Fruit fly (Drosophila melanogaster) whole organism, pupa: Measurements from ENCODE around the gene CG6051.

Source experiments
- CG10348 ChIP-seq: fragments of 200-800 bp; sonication (Bioruptor generic); IDR thresholded peaks from 2 replicates; pipeline ENCODE4 v1.3.6; 2022; ENCODE audit warnings: missing biosample characterization, missing genetic modification characterization
- CG12605 ChIP-seq: fragments of 200-800 bp; sonication (Bioruptor generic); IDR thresholded peaks from 2 replicates; pipeline ENCODE4 v1.3.6; 2022; ENCODE audit warnings: missing biosample characterization, missing genetic modification characterization
- CG13204 ChIP-seq: fragments of 200-800 bp; sonication (Bioruptor generic); optimal IDR thresholded peaks from 2 replicates; lab custom pipeline; 2018; ENCODE audit warnings: missing biosample characterization, mild to moderate bottlenecking, missing genetic modification characterization, moderate library complexity
- CG14655 ChIP-seq: fragments of 200-800 bp; sonication (Bioruptor generic); optimal IDR thresholded peaks from 3 replicates; lab custom pipeline; 2017; ENCODE audit warnings: mild to moderate bottlenecking, missing biosample characterization, missing genetic modification reagents, missing genetic modification characterization
- CG15710 ChIP-seq: fragments of 200-800 bp; sonication (Bioruptor generic); optimal IDR thresholded peaks from 2 replicates; lab custom pipeline; 2018; ENCODE audit warnings: missing biosample characterization, mild to moderate bottlenecking, missing genetic modification characterization, moderate library complexity
- CG17806 ChIP-seq: fragments of 200-800 bp; sonication (Bioruptor generic); optimal IDR thresholded peaks from 2 replicates; lab custom pipeline; 2018; ENCODE audit warnings: missing biosample characterization, mild to moderate bottlenecking, missing genetic modification characterization, moderate library complexity
- CG32121 ChIP-seq: fragments of 200-800 bp; sonication (Bioruptor generic); IDR thresholded peaks from 2 replicates; pipeline ENCODE4 v1.3.6; 2022; ENCODE audit warnings: missing biosample characterization, missing genetic modification characterization
- CG34367 ChIP-seq: fragments of 200-800 bp; sonication (Bioruptor generic); optimal IDR thresholded peaks from 2 replicates; lab custom pipeline; 2018; ENCODE audit warnings: missing biosample characterization, mild to moderate bottlenecking, missing genetic modification characterization
- CG4496 ChIP-seq: fragments of 200-800 bp; sonication (Bioruptor generic); IDR thresholded peaks from 3 replicates; pipeline ENCODE4 v1.3.6; 2022; ENCODE audit warnings: missing biosample characterization, missing genetic modification characterization
- CG8159 ChIP-seq: fragments of 200-800 bp; sonication (Bioruptor generic); optimal IDR thresholded peaks from 3 replicates; lab custom pipeline; 2018; ENCODE audit warnings: missing biosample characterization, mild to moderate bottlenecking, missing genetic modification characterization, moderate library complexity
- CG8301 ChIP-seq: fragments of 200-800 bp; sonication (Bioruptor generic); optimal IDR thresholded peaks from 2 replicates; lab custom pipeline; 2018; ENCODE audit warnings: missing biosample characterization, mild to moderate bottlenecking, missing genetic modification characterization
- CG9948 ChIP-seq: fragments of 200-800 bp; sonication (Bioruptor generic); optimal IDR thresholded peaks from 2 replicates; lab custom pipeline; 2018; ENCODE audit warnings: missing biosample characterization, mild to moderate bottlenecking, missing genetic modification characterization, moderate library complexity
- D1 ChIP-seq: fragments of 200-800 bp; sonication (Bioruptor generic); optimal IDR thresholded peaks from 2 replicates; lab custom pipeline; 2018; ENCODE audit warnings: missing biosample characterization, mild to moderate bottlenecking, missing genetic modification characterization, moderate library complexity
- EcR ChIP-seq: fragments of 200-800 bp; sonication (Bioruptor generic); optimal IDR thresholded peaks from 3 replicates; lab custom pipeline; 2019; ENCODE audit warnings: missing biosample characterization, missing genetic modification characterization, mild to moderate bottlenecking, moderate library complexity, missing genetic modification reagents
- Ets98B ChIP-seq: fragments of 200-800 bp; sonication (Bioruptor generic); IDR thresholded peaks from 2 replicates; pipeline ENCODE4 v1.3.6; 2022; ENCODE audit warnings: missing biosample characterization, missing genetic modification characterization
- Pif1A ChIP-seq: fragments of 200-800 bp; sonication (Bioruptor generic); optimal IDR thresholded peaks from 3 replicates; lab custom pipeline; 2016; ENCODE audit warnings: missing biosample characterization, missing genetic modification characterization
- Pif1B ChIP-seq: fragments of 200-800 bp; sonication (Bioruptor generic); optimal IDR thresholded peaks from 3 replicates; lab custom pipeline; 2016; ENCODE audit warnings: missing biosample characterization, missing genetic modification characterization
- Snoo ChIP-seq: fragments of 200-800 bp; sonication (Bioruptor generic); optimal IDR thresholded peaks from 3 replicates; lab custom pipeline; 2017; ENCODE audit warnings: missing biosample characterization, mild to moderate bottlenecking, missing genetic modification characterization, inconsistent platforms
- fd96Ca ChIP-seq: fragments of 200-800 bp; sonication (Bioruptor generic); IDR thresholded peaks from 3 replicates; pipeline ENCODE4 v1.3.6; 2022; ENCODE audit warnings: missing biosample characterization, missing genetic modification characterization
- gl ChIP-seq: fragments of 200-800 bp; sonication (Bioruptor generic); optimal IDR thresholded peaks from 2 replicates; lab custom pipeline; 2018; ENCODE audit warnings: missing biosample characterization, mild to moderate bottlenecking, missing genetic modification characterization
- rn ChIP-seq: fragments of 200-800 bp; sonication (Bioruptor generic); IDR thresholded peaks from 2 replicates; pipeline ENCODE4 v1.3.6; 2022; ENCODE audit warnings: missing biosample characterization, missing genetic modification characterization

CG6051 gene

DNA sequence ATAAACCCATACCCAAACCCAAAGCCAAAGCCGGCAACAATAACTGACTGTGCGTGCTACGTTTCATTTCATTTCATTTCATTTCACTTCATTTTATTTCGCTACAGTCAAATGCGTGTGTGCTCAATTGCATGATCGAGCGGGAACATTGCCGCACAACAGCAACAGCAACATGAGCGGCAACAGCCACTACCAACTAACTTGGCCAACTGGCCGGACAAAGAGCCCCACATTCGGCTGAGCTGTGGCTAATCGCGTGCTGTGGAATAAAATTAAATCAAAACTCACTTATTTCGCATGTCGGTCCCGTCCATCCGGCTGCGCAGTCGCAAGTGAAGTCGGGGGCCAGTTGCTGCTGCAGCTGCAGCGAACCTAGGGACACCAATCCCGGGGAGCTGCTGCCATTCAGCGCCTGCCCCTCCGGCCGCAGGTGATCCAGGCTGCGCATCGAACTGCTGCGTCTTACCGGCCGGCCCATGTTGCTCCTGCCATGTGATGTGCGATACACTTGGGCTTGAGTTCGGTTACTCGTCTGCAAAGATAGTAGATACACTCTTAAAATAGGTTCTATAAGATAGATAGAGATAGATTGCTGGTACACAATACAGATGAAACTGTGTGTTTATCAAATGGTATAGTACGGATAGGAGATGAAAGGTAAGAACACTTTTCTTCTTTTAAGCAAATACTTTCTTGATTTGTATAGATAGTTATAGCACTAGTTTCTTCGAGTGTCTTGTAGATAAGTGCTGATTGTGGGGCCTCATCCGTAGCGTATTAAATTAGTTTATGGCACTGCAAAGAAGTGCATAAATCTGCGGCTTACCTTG lies 27.9 kb upstream of the CG6051 start:
- TF ChIP-seq gl (tag; lab: Kevin White, UChicago): peak; percentile 16
- TF ChIP-seq CG9948 (tag; lab: Kevin White, UChicago): peak; percentile 66
- no peak for TF ChIP-seq CG32121 (GFP tag; lab: Robert Waterston, UW)
- TF ChIP-seq CG17806 (tag; lab: Kevin White, UChicago): peak; percentile 75
- peak; percentile 36 for TF ChIP-seq CG34367 (tag; lab: Kevin White, UChicago)
- TF ChIP-seq CG14655 (GFP tag; lab: Kevin White, UChicago): peak; percentile 74
- TF ChIP-seq CG12605 (GFP tag; lab: Robert Waterston, UW): no peak
- peak; percentile 69 for TF ChIP-seq CG13204 (GFP tag; lab: Kevin White, UChicago)
- peak; percentile 45; the same call in 1 of the 3 replicates for TF ChIP-seq CG4496 (GFP tag; lab: Robert Waterston, UW)
- peak; percentile 41 for TF ChIP-seq Pif1A (GFP tag; lab: Kevin White, UChicago)
- TF ChIP-seq CG8159 (tag; lab: Kevin White, UChicago): peak; percentile 75
- peak; percentile 63 for TF ChIP-seq CG8301
- TF ChIP-seq CG15710 (tag; lab: Kevin White, UChicago): peak; percentile 66
- TF ChIP-seq fd96Ca: no peak

dm6 chr3R:27177567-27177966 lies 26.7 kb upstream of the CG6051 start:
- TF ChIP-seq CG34367 (tag; lab: Kevin White, UChicago) (peak; percentile 63), CG8301 (peak; percentile 15), CG15710 (tag; lab: Kevin White, UChicago) (peak; percentile 63), CG12605 (GFP tag; lab: Robert Waterston, UW) (0 out of 2 replicates have a peak, but pooled peaks have one; percentile 28), Snoo (tag; lab: Kevin White, UChicago) (peak; percentile 2), EcR (GFP tag; lab: Kevin White, UChicago) (peak; percentile 84), Ets98B (no peak), gl (tag; lab: Kevin White, UChicago) (no peak), fd96Ca (no peak), CG32121 (GFP tag; lab: Robert Waterston, UW) (no peak), Pif1A (GFP tag; lab: Kevin White, UChicago) (no peak), CG10348 (no peak), CG14655 (GFP tag; lab: Kevin White, UChicago) (peak; percentile 44), Pif1B (GFP tag; lab: Kevin White, UChicago) (peak; percentile 13), CG17806 (tag; lab: Kevin White, UChicago) (peak; percentile 55), D1 (no peak), CG4496 (GFP tag; lab: Robert Waterston, UW) (0 out of 3 replicates have a peak, but pooled peaks have one; percentile 40), rn (GFP tag; lab: Robert Waterston, UW) (no peak), CG13204 (GFP tag; lab: Kevin White, UChicago) (peak; percentile 40), CG9948 (tag; lab: Kevin White, UChicago) (peak; percentile 55), CG8159 (tag; lab: Kevin White, UChicago) (peak; percentile 69)

DNA sequence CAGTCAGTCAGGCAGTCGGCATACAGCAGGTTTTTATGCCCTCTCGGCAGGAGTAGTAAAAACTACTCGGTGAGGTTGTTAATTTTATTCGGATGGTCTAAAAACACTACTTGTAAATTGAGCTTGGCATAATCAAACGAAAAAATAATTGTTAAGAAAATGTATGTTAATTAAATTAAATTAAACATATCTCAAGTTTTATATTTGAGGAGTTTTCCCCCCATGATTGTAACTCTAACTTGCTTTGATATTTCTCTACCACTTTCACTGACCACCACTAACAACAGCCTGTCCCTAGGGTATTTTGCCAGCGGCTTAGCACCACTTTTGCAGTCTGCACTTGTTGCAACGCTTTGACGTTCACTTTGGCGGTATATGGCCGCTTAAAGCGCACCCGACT lies 24.8 kb upstream of the CG6051 start:
- TF ChIP-seq D1 (no peak), gl (tag; lab: Kevin White, UChicago) (no peak), Pif1B (GFP tag; lab: Kevin White, UChicago) (no peak), CG10348 (no peak), CG9948 (tag; lab: Kevin White, UChicago) (peak; percentile 38), CG13204 (GFP tag; lab: Kevin White, UChicago) (no peak), CG34367 (tag; lab: Kevin White, UChicago) (peak; percentile 18), CG15710 (tag; lab: Kevin White, UChicago) (peak; percentile 53), CG32121 (GFP tag; lab: Robert Waterston, UW) (0 out of 2 replicates have a peak, but pooled peaks have one; percentile 27), fd96Ca (peak; percentile 34; the same call in 1 of the 3 replicates), CG4496 (GFP tag; lab: Robert Waterston, UW) (no peak), Snoo (tag; lab: Kevin White, UChicago) (no peak), Ets98B (no peak), CG17806 (tag; lab: Kevin White, UChicago) (peak; percentile 44), Pif1A (GFP tag; lab: Kevin White, UChicago) (peak; percentile 21), CG8301 (peak; percentile 53), CG14655 (GFP tag; lab: Kevin White, UChicago) (peak; percentile 49), CG12605 (GFP tag; lab: Robert Waterston, UW) (no peak), EcR (GFP tag; lab: Kevin White, UChicago) (no peak), rn (GFP tag; lab: Robert Waterston, UW) (no peak), CG8159 (tag; lab: Kevin White, UChicago) (peak; percentile 71)
- TF ChIP-seq, all 21 proteins: peak for 10

DNA sequence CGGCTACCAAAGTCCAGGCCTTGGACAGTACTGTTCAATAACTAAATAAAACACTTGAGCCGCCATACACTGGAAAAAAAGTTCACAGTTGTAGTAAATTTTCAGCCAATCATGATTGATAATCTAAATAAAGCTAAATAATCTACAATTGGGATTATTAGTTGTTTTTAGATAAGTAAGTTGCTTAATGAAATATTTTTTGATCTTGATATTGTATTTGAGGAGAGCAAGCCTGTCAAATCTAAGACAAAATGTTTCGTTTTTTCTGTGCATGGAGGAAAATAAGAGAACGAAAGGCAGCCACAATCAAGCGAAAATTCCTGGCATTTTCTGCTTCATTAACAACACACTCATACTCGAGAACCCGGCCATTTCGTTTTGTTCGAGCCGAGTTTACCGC lies 20.3 kb upstream of the CG6051 start:
- TF ChIP-seq CG15710 (tag; lab: Kevin White, UChicago) (peak; percentile 34), EcR (GFP tag; lab: Kevin White, UChicago) (no peak), CG8301 (peak; percentile 5), gl (tag; lab: Kevin White, UChicago) (peak; percentile 31), Snoo (tag; lab: Kevin White, UChicago) (peak; percentile 19), CG17806 (tag; lab: Kevin White, UChicago) (peak; percentile 59), CG9948 (tag; lab: Kevin White, UChicago) (peak; percentile 18), CG14655 (GFP tag; lab: Kevin White, UChicago) (peak; percentile 40), CG8159 (tag; lab: Kevin White, UChicago) (peak; percentile 59), CG32121 (GFP tag; lab: Robert Waterston, UW) (no peak), Pif1A (GFP tag; lab: Kevin White, UChicago) (peak; percentile 24), CG34367 (tag; lab: Kevin White, UChicago) (no peak)
